Worm (Caenorhabditis elegans) whole organism, early embryonic: Measurements from ENCODE around the gene col-131.

ENCODE experiments used
- F13C5.2 ChIP-seq: sonication (generic microtip); optimal IDR thresholded peaks from 2 replicates; lab custom pipeline; 2017; ENCODE audit warnings: mild to moderate bottlenecking, missing genetic modification characterization, inconsistent platforms, missing compliant biosample characterization
- aly-1 ChIP-seq: sonication (generic microtip); optimal IDR thresholded peaks from 2 replicates; lab custom pipeline; 2016; ENCODE audit warnings: missing genetic modification characterization, missing compliant biosample characterization
- ama-1 ChIP-seq: fragments of 150-350 bp; optimal IDR thresholded peaks from 2 replicates; lab custom pipeline; 2014
- ceh-13 ChIP-seq: fragments of 200-800 bp; sonication (Bioruptor generic); optimal IDR thresholded peaks from 2 replicates; lab custom pipeline; 2018; ENCODE audit warnings: mild to moderate bottlenecking, missing genetic modification characterization, missing compliant biosample characterization
- ceh-36 ChIP-seq: sonication (generic microtip); optimal IDR thresholded peaks from 2 replicates; lab custom pipeline; 2016; ENCODE audit warnings: missing genetic modification characterization, inconsistent platforms, missing compliant biosample characterization
- flt-1 ChIP-seq: fragments of 200-800 bp; sonication (Bioruptor generic); IDR thresholded peaks from 2 replicates; pipeline ENCODE4 v1.3.6; 2022; ENCODE audit warnings: missing genetic modification characterization, missing compliant biosample characterization
- hmbx-1 ChIP-seq: sonication (generic microtip); optimal IDR thresholded peaks from 2 replicates; lab custom pipeline; 2016; ENCODE audit warnings: mild to moderate bottlenecking, missing genetic modification characterization, missing compliant biosample characterization
- hmg-4 ChIP-seq: fragments of 200-800 bp; sonication (Bioruptor generic); optimal IDR thresholded peaks from 2 replicates; lab custom pipeline; 2018; ENCODE audit warnings: mild to moderate bottlenecking, missing genetic modification characterization, missing compliant biosample characterization
- pes-1 ChIP-seq: fragments of 200-800 bp; sonication (Bioruptor generic); IDR thresholded peaks from 2 replicates; pipeline ENCODE4 v1.3.6; 2022; ENCODE audit warnings: missing genetic modification reagents, missing genetic modification characterization, missing compliant biosample characterization
- scrt-1 ChIP-seq: fragments of 200-800 bp; sonication (Bioruptor generic); IDR thresholded peaks from 2 replicates; pipeline ENCODE4 v1.3.6; 2022; ENCODE audit warnings: missing genetic modification characterization, missing compliant biosample characterization
- sea-1 ChIP-seq: fragments of 200-800 bp; sonication (Bioruptor generic); conservative IDR thresholded peaks from 2 replicates; pipeline ENCODE4 v1.3.6; 2022; ENCODE audit warnings: missing genetic modification characterization, missing compliant biosample characterization
- tbx-11 ChIP-seq: fragments of 200-800 bp; sonication (Bioruptor generic); IDR thresholded peaks from 2 replicates; pipeline ENCODE4 v1.3.6; 2022; ENCODE audit warnings: missing genetic modification characterization, missing compliant biosample characterization
- tbx-37 ChIP-seq: fragments of 200-800 bp; sonication (Bioruptor generic); conservative IDR thresholded peaks from 2 replicates; pipeline ENCODE4 v1.3.6; 2022; ENCODE audit warnings: missing genetic modification reagents, missing genetic modification characterization, missing compliant biosample characterization
- tra-4 ChIP-seq: sonication (generic microtip); optimal IDR thresholded peaks from 2 replicates; lab custom pipeline; 2017; ENCODE audit warnings: missing genetic modification characterization, missing compliant biosample characterization

DNA sequence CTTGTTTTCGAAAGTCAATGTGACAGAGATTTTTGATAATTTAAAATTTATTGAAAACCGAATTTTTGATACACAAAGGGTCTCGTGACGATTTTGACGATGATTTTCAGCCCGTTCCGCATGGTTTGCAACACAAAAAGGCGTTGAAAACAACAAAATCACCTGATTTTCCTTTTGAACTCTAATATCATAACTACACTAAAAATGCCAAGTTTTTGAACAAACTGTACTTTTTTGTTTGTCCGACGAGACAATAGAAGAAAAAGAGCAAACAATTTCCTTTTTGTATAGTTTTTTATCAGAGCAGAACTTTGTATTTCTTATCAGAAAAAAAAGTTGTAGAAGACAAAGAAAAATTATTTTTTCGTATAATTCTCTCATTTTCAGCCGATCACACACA lies 34.9 kb downstream of the col-131 start:
- TF ChIP-seq ama-1 (lab: Kevin White, UChicago) = no peak
- TF ChIP-seq hmbx-1 (tag; lab: Kevin White, UChicago) = no peak
- TF ChIP-seq aly-1 (tag; lab: Kevin White, UChicago) = no peak
- no peak for TF ChIP-seq ceh-13 (GFP tag; lab: Kevin White, UChicago)
- no peak for TF ChIP-seq tbx-37 (GFP tag; lab: Robert Waterston, UW)
- no peak for TF ChIP-seq flt-1
- TF ChIP-seq tra-4 = no peak
- no peak for TF ChIP-seq ceh-36 (tag; lab: Kevin White, UChicago)
- TF ChIP-seq sea-1 = no peak
- TF ChIP-seq F13C5.2 (tag; lab: Kevin White, UChicago) = no peak
- TF ChIP-seq hmg-4 (GFP tag; lab: Kevin White, UChicago) = no peak
- no peak for TF ChIP-seq scrt-1 (GFP tag; lab: Robert Waterston, UW)
- TF ChIP-seq tbx-11 (GFP tag; lab: Robert Waterston, UW) = no peak
- no peak for TF ChIP-seq pes-1 (GFP tag; lab: Robert Waterston, UW)
